Fruit fly (Drosophila melanogaster) whole organism, wandering third instar larva: ENCODE results near the gene Awh.

Source experiments
- Abd-B ChIP-seq: fragments of >200 bp; optimal IDR thresholded peaks from 2 replicates; lab custom pipeline; 2017; ENCODE audit warnings: missing biosample characterization, missing genetic modification characterization
- GATAd ChIP-seq: sonication (Bioruptor generic); optimal IDR thresholded peaks from 2 replicates; lab custom pipeline; 2016; ENCODE audit warnings: missing biosample characterization, missing genetic modification characterization
- HLH106 ChIP-seq: fragments of 200-800 bp; optimal IDR thresholded peaks from 3 replicates; lab custom pipeline; 2019; ENCODE audit warnings: missing biosample characterization, mild to moderate bottlenecking, missing genetic modification characterization, moderate library complexity
- Hnf4 ChIP-seq: fragments of 200-800 bp; sonication (Bioruptor generic); optimal IDR thresholded peaks from 2 replicates; lab custom pipeline; 2016; ENCODE audit warnings: missing biosample characterization, mild to moderate bottlenecking, missing genetic modification characterization
- Hr83 ChIP-seq: fragments of 200-300 bp; sonication (Bioruptor generic); optimal IDR thresholded peaks from 2 replicates; lab custom pipeline; 2016; ENCODE audit warnings: missing biosample characterization, mild to moderate bottlenecking, missing genetic modification characterization, moderate library complexity; ENCODE audit not compliant: poor library complexity, severe bottlenecking
- Jra ChIP-seq: sonication (Bioruptor generic); optimal IDR thresholded peaks from 2 replicates; lab custom pipeline; 2016; ENCODE audit warnings: missing biosample characterization, missing genetic modification characterization
- Mio ChIP-seq: sonication (Bioruptor generic); optimal IDR thresholded peaks from 2 replicates; lab custom pipeline; 2016; ENCODE audit warnings: missing biosample characterization, missing genetic modification characterization
- Myc ChIP-seq: fragments of >200 bp; optimal IDR thresholded peaks from 2 replicates; lab custom pipeline; 2017
- N ChIP-seq: fragments of >200 bp; optimal IDR thresholded peaks from 2 replicates; lab custom pipeline; 2018; ENCODE audit warnings: missing biosample characterization, missing external identifiers, missing genetic modification characterization
- OdsH ChIP-seq: fragments of 200-800 bp; sonication (Bioruptor generic); optimal IDR thresholded peaks from 2 replicates; lab custom pipeline; 2016; ENCODE audit warnings: missing biosample characterization, mild to moderate bottlenecking, missing genetic modification characterization
- Rel ChIP-seq, 2 experiments: fragments of 200-800 bp; sonication (Bioruptor generic) in 1 of 2; optimal IDR thresholded peaks; 2 replicates in 1 of 2; 3 replicates in 1 of 2; lab custom pipeline; 2016 to 2019; ENCODE audit warnings: mild to moderate bottlenecking in 2 of 2, missing biosample characterization in 2 of 2, missing genetic modification characterization in 2 of 2, moderate library complexity in 1 of 2
- Vsx2 ChIP-seq: fragments of 200-300, 225-300 bp; sonication (Bioruptor generic); optimal IDR thresholded peaks from 2 replicates; lab custom pipeline; 2018; ENCODE audit warnings: missing biosample characterization, missing genetic modification characterization; ENCODE audit not compliant: partially characterized antibody
- br ChIP-seq: fragments of 200-800 bp; sonication (Bioruptor generic); optimal IDR thresholded peaks from 2 replicates; lab custom pipeline; 2016; ENCODE audit warnings: missing biosample characterization, missing genetic modification characterization
- brk ChIP-seq: fragments of 200-800 bp; sonication (Bioruptor generic); optimal IDR thresholded peaks from 2 replicates; lab custom pipeline; 2016; ENCODE audit warnings: missing biosample characterization, mild to moderate bottlenecking, missing genetic modification characterization
- dl ChIP-seq, 2 experiments: fragments of 175-275, 200-275 bp in 1 of 2; fragments of 200-275 bp in 1 of 2; sonication (Bioruptor generic); optimal IDR thresholded peaks; lab custom pipeline; 2018; ENCODE audit warnings: mild to moderate bottlenecking in 2 of 2, missing biosample characterization in 2 of 2, missing genetic modification characterization in 2 of 2, moderate library complexity in 2 of 2; ENCODE audit not compliant: partially characterized antibody in 2 of 2, insufficient read depth in 1 of 2
- dmrt93B ChIP-seq: fragments of 200-800 bp; sonication (Bioruptor generic); optimal IDR thresholded peaks from 2 replicates; lab custom pipeline; 2018; ENCODE audit warnings: missing biosample characterization, mild to moderate bottlenecking, missing genetic modification characterization
- dsf ChIP-seq: sonication (Bioruptor generic); optimal IDR thresholded peaks from 2 replicates; lab custom pipeline; 2016; ENCODE audit warnings: missing biosample characterization, missing genetic modification characterization, borderline replicate concordance
- ey ChIP-seq: fragments of 200-800 bp; sonication (Bioruptor generic); optimal IDR thresholded peaks from 2 replicates; lab custom pipeline; 2016; ENCODE audit warnings: missing biosample characterization, missing genetic modification characterization
- fru ChIP-seq: fragments of 200-800 bp; sonication (Bioruptor generic); optimal IDR thresholded peaks from 3 replicates; lab custom pipeline; 2016; ENCODE audit warnings: missing biosample characterization, mild to moderate bottlenecking, missing genetic modification characterization
- h ChIP-seq: fragments of 200-800 bp; sonication (Bioruptor generic); optimal IDR thresholded peaks from 3 replicates; lab custom pipeline; 2016; ENCODE audit warnings: missing biosample characterization, mild to moderate bottlenecking, missing genetic modification characterization
- jim ChIP-seq: fragments of 175-275, 200-325 bp; sonication (Bioruptor generic); optimal IDR thresholded peaks from 2 replicates; lab custom pipeline; 2016; ENCODE audit warnings: missing biosample characterization, mild to moderate bottlenecking, missing genetic modification characterization
- lola ChIP-seq: fragments of >200 bp; optimal IDR thresholded peaks from 2 replicates; lab custom pipeline; 2017; ENCODE audit warnings: missing biosample characterization, missing genetic modification characterization
- pan ChIP-seq: fragments of >200 bp; optimal IDR thresholded peaks from 2 replicates; lab custom pipeline; 2017
- psq ChIP-seq: fragments of 200-800 bp; sonication (Bioruptor generic); optimal IDR thresholded peaks from 3 replicates; lab custom pipeline; 2017; ENCODE audit warnings: missing biosample characterization, mild to moderate bottlenecking, missing genetic modification characterization, moderate library complexity
- rgr ChIP-seq: fragments of 200-800 bp; sonication (Bioruptor generic); optimal IDR thresholded peaks from 3 replicates; lab custom pipeline; 2016; ENCODE audit warnings: missing biosample characterization, mild to moderate bottlenecking, missing genetic modification characterization
- sage ChIP-seq: fragments of 200-800 bp; sonication (Bioruptor generic); optimal IDR thresholded peaks from 2 replicates; lab custom pipeline; 2016; ENCODE audit warnings: missing biosample characterization, mild to moderate bottlenecking, missing genetic modification characterization
- sv ChIP-seq: fragments of 200-800 bp; sonication (Bioruptor generic); optimal IDR thresholded peaks from 3 replicates; lab custom pipeline; 2016; ENCODE audit warnings: missing biosample characterization, missing genetic modification characterization
- tai ChIP-seq: sonication (Bioruptor generic); optimal IDR thresholded peaks from 2 replicates; lab custom pipeline; 2016; ENCODE audit warnings: missing biosample characterization, missing genetic modification characterization
- usp ChIP-seq: fragments of >200 bp; optimal IDR thresholded peaks from 2 replicates; lab custom pipeline; 2017; ENCODE audit warnings: missing biosample characterization, missing genetic modification characterization
- woc ChIP-seq: sonication (Bioruptor generic); optimal IDR thresholded peaks from 2 replicates; lab custom pipeline; 2016; ENCODE audit warnings: missing biosample characterization, mild to moderate bottlenecking, missing genetic modification characterization

The Awh gene

dm6 chr3L:3847810-3848326 lies 1.9 kb downstream of the Awh start:
- TF ChIP-seq usp (GFP tag; lab: Kevin White, UChicago), result no peak
- no peak for TF ChIP-seq br (GFP tag; lab: Kevin White, UChicago)
- TF ChIP-seq Rel (GFP tag; optimal IDR thresholded peaks at IDR 0.05; lab: Kevin White, UChicago), result no peak
- no peak for TF ChIP-seq Rel (tag; optimal IDR thresholded peaks at IDR 0.05; lab: Kevin White, UChicago)
- no peak for TF ChIP-seq Mio
- no peak for TF ChIP-seq HLH106 (tag; lab: Kevin White, UChicago)
- no peak for TF ChIP-seq dl (GFP tag; optimal IDR thresholded peaks at IDR 0.05; lab: Kevin White, UChicago; ENCODE audit: insufficient read depth in 1 of 2, partially characterized antibody in 2 of 2)
- no peak for TF ChIP-seq jim (GFP tag; lab: Kevin White, UChicago)
- no peak for TF ChIP-seq ey
- TF ChIP-seq Vsx2 (GFP tag; lab: Kevin White, UChicago), result no peak
- TF ChIP-seq lola, result no peak
- no peak for TF ChIP-seq Myc (lab: Kevin White, UChicago)
- no peak for TF ChIP-seq Abd-B (GFP tag; lab: Kevin White, UChicago)

dm6 chr3L:3848687-3849270 lies 2.8 kb downstream of the Awh start:
- TF ChIP-seq Vsx2 (GFP tag; lab: Kevin White, UChicago) (no peak), h (GFP tag; lab: Kevin White, UChicago) (no peak), Hr83 (no peak), usp (GFP tag; lab: Kevin White, UChicago) (no peak), Abd-B (GFP tag; lab: Kevin White, UChicago) (no peak)

dm6 chr3L:3849763-3850162 lies 3.8 kb downstream of the Awh start:
- TF ChIP-seq OdsH (GFP tag; lab: Kevin White, UChicago) (no peak), brk (GFP tag; lab: Kevin White, UChicago) (no peak), Vsx2 (GFP tag; lab: Kevin White, UChicago) (no peak), dsf (GFP tag; lab: Kevin White, UChicago) (no peak), tai (no peak), sage (GFP tag; lab: Kevin White, UChicago) (no peak), N (no peak), Jra (GFP tag; lab: Kevin White, UChicago) (no peak), HLH106 (tag; lab: Kevin White, UChicago) (no peak)

- TF ChIP-seq GATAd (GFP tag; lab: Kevin White, UChicago) (no peak), sv (GFP tag; lab: Kevin White, UChicago) (no peak), Vsx2 (GFP tag; lab: Kevin White, UChicago) (no peak), tai (no peak), rgr (GFP tag; lab: Kevin White, UChicago) (no peak), woc (no peak), N (no peak), Abd-B (GFP tag; lab: Kevin White, UChicago) (no peak), HLH106 (tag; lab: Kevin White, UChicago) (no peak), sage (GFP tag; lab: Kevin White, UChicago) (no peak), jim (GFP tag; lab: Kevin White, UChicago) (no peak), lola (no peak), Myc (lab: Kevin White, UChicago) (no peak), fru (GFP tag; lab: Kevin White, UChicago) (no peak), br (GFP tag; lab: Kevin White, UChicago) (no peak), usp (GFP tag; lab: Kevin White, UChicago) (no peak), dl (GFP tag; optimal IDR thresholded peaks at IDR 0.05; lab: Kevin White, UChicago; ENCODE audit: insufficient read depth in 1 of 2, partially characterized antibody in 2 of 2) (no peak), psq (GFP tag; lab: Kevin White, UChicago) (no peak)
These were observed 4.5 kb downstream of the Awh start for dm6 chr3L:3850477-3850876.

dm6 chr3L:3851048-3851447 lies 5.0 kb downstream of the Awh start:
- TF ChIP-seq sage (GFP tag; lab: Kevin White, UChicago) (no peak), dmrt93B (GFP tag; lab: Kevin White, UChicago) (no peak), lola (no peak), woc (no peak), Hnf4 (GFP tag; lab: Kevin White, UChicago) (no peak), tai (no peak), pan (no peak), usp (GFP tag; lab: Kevin White, UChicago) (no peak), sv (GFP tag; lab: Kevin White, UChicago) (no peak), dsf (GFP tag; lab: Kevin White, UChicago) (no peak), rgr (GFP tag; lab: Kevin White, UChicago) (no peak), Mio (no peak)
- TF ChIP-seq, all 38 proteins: peak for 0
